Fruit fly (Drosophila melanogaster): Measurements from ENCODE around the gene Miro.
A peak's percentile ranks its signal among the peaks of the same experiment; 100 is the strongest.

Miro gene

DNA sequence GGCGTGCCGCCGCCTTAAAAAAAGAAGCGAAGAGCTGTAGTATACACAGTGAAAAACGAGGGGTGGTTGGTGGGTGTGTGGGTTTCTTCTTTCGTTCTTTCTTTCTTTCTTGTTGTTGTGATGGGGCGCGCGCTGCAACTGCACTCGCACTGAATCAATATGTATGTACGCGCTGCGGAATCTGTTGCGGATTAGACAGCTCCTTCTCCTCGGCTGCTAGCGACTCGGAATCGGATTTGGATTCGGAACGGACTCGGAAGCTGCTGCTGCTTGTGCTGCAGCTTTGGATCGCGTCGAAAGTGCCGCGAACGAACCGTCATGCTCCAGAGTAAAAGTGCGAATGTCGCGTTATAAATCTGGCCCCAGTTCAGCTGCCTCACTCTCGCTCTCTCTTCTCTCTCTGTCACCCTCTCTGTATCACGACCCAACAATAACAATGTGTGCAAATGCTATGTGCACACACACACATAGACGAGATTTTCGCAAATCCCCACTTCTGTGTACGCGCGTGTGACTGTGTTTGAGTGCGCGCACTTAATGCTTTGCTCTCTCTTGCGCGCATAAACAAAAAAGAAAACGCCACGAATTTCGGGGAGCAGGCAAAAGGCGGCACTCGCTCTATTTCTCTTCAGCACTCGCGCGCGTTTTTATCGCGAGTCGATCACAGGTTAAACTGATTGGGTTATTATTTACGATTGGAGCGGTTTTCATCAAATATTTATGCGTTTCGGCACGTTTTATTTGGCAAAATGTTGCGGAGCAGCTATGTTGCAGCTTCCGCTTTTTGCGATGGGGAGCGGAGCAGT, 7.4 kb downstream of the Miro start (continued):
- TF ChIP-seq CG2116 (GFP tag; optimal IDR thresholded peaks at IDR 0.05): no peak
- TF ChIP-seq gcm (GFP tag; optimal IDR thresholded peaks at IDR 0.05): no peak
- no peak for TF ChIP-seq CG16815 (GFP tag; optimal IDR thresholded peaks at IDR 0.05)
- TF ChIP-seq sens-2 (GFP tag; IDR thresholded peaks at IDR 0.05): no peak
- no peak for TF ChIP-seq Antp (GFP tag; optimal IDR thresholded peaks at IDR 0.05)
- no peak for TF ChIP-seq ap (GFP tag; IDR thresholded peaks at IDR 0.05)
- peak; percentile 22 for TF ChIP-seq D19A (tag; optimal IDR thresholded peaks at IDR 0.05)
- TF ChIP-seq CG6765 (GFP tag; optimal IDR thresholded peaks at IDR 0.05): no peak
- TF ChIP-seq btn (GFP tag; optimal IDR thresholded peaks at IDR 0.05): no peak
- peak; percentile 41; the same call in 1 of the 2 replicates for TF ChIP-seq sob (GFP tag; IDR thresholded peaks at IDR 0.05)
- no peak for TF ChIP-seq wor (GFP tag; IDR thresholded peaks at IDR 0.05)
- TF ChIP-seq Gug (GFP tag; IDR thresholded peaks at IDR 0.05): no peak
- no peak for TF ChIP-seq oc (tag; optimal IDR thresholded peaks at IDR 0.05)
- no peak for TF ChIP-seq CG4328 (GFP tag; optimal IDR thresholded peaks at IDR 0.05)
- no peak for TF ChIP-seq Nf-YA (GFP tag; IDR thresholded peaks at IDR 0.05)
- TF ChIP-seq CG14050 (GFP tag; IDR thresholded peaks at IDR 0.05): 0 out of 3 replicates have a peak, but pooled peaks have one; percentile 12
- TF ChIP-seq run (tag; optimal IDR thresholded peaks at IDR 0.05): no peak
- no peak for TF ChIP-seq Hmx (GFP tag; optimal IDR thresholded peaks at IDR 0.05)
- TF ChIP-seq br (optimal IDR thresholded peaks at IDR 0.05): no peak
- peak; percentile 90; the same call in 3 of the 4 replicates for TF ChIP-seq chinmo (GFP tag; IDR thresholded peaks at IDR 0.05; ENCODE audit: partially characterized antibody)
- peak; percentile 7 for TF ChIP-seq gem (tag; optimal IDR thresholded peaks at IDR 0.05)
- TF ChIP-seq dimm (GFP tag; IDR thresholded peaks at IDR 0.05): no peak
- TF ChIP-seq Dll (GFP tag; IDR thresholded peaks at IDR 0.05; ENCODE audit: partially characterized antibody): peak; percentile 37; the same call in 1 of the 4 replicates
- TF ChIP-seq Pdp1 (GFP tag; optimal IDR thresholded peaks at IDR 0.05): no peak
- TF ChIP-seq CG13775 (GFP tag; optimal IDR thresholded peaks at IDR 0.05): no peak
- TF ChIP-seq Ets97D (GFP tag; optimal IDR thresholded peaks at IDR 0.05): no peak
- no peak for TF ChIP-seq Taf1 (GFP tag; IDR thresholded peaks at IDR 0.05)
- TF ChIP-seq chn (GFP tag; optimal IDR thresholded peaks at IDR 0.05): peak; percentile 2
- TF ChIP-seq ara (GFP tag; IDR thresholded peaks at IDR 0.05): no peak
- TF ChIP-seq CG12071 (GFP tag; optimal IDR thresholded peaks at IDR 0.05): peak; percentile 8
- TF ChIP-seq ssp (GFP tag; IDR thresholded peaks at IDR 0.05): no peak
- no peak; the same call in 1 of the 2 replicates for TF ChIP-seq Dref (GFP tag; IDR thresholded peaks at IDR 0.05)
- TF ChIP-seq CG6654 (GFP tag; optimal IDR thresholded peaks at IDR 0.05): no peak
- TF ChIP-seq nau (GFP tag; optimal IDR thresholded peaks at IDR 0.05): no peak
- no peak for TF ChIP-seq Oaz (GFP tag; IDR thresholded peaks at IDR 0.05)
- TF ChIP-seq sug (tag; optimal IDR thresholded peaks at IDR 0.05): no peak
- peak; percentile 49 for TF ChIP-seq caup (GFP tag; optimal IDR thresholded peaks at IDR 0.05; ENCODE audit: severe bottlenecking)
- TF ChIP-seq HmgD (GFP tag; optimal IDR thresholded peaks at IDR 0.05): no peak
- TF ChIP-seq Ssrp (tag; optimal IDR thresholded peaks at IDR 0.05): no peak
- TF ChIP-seq Blimp-1 (GFP tag; optimal IDR thresholded peaks at IDR 0.05): peak; percentile 24
- TF ChIP-seq gro (GFP tag; optimal IDR thresholded peaks at IDR 0.05): no peak
- TF ChIP-seq CG17568 (GFP tag; optimal IDR thresholded peaks at IDR 0.05): no peak
- TF ChIP-seq crc (GFP tag; optimal IDR thresholded peaks at IDR 0.05): no peak
- peak; percentile 1 for TF ChIP-seq CG13296 (GFP tag; optimal IDR thresholded peaks at IDR 0.05)
- TF ChIP-seq CrebB (tag; optimal IDR thresholded peaks at IDR 0.05): peak; percentile 6
- TF ChIP-seq Poxn (GFP tag; IDR thresholded peaks at IDR 0.05): no peak
- no peak for TF ChIP-seq tio (GFP tag; optimal IDR thresholded peaks at IDR 0.05)
- peak; percentile 53 for TF ChIP-seq CG15479 (GFP tag; optimal IDR thresholded peaks at IDR 0.05)
- peak; percentile 86 for TF ChIP-seq Jarid2 (GFP tag; optimal IDR thresholded peaks at IDR 0.05)
- TF ChIP-seq hth (optimal IDR thresholded peaks at IDR 0.05): no peak

Measured in whole organism, embryonic.